Worm (Caenorhabditis elegans) whole organism, L4/young adult: ENCODE results near the gene F41F3.8.

Experiments used
- W03F9.2 ChIP-seq: fragments of 150-350 bp; optimal IDR thresholded peaks from 2 replicates; lab custom pipeline; 2014; ENCODE audit warnings: missing biosample characterization, missing genetic modification characterization
- dao-5 ChIP-seq: sonication (generic microtip); optimal IDR thresholded peaks from 2 replicates; lab custom pipeline; 2016; ENCODE audit warnings: missing genotype, missing genetic modification characterization, moderate library complexity, missing compliant biosample characterization
- him-1 ChIP-seq: sonication (generic microtip); optimal IDR thresholded peaks from 2 replicates; lab custom pipeline; 2016; ENCODE audit warnings: missing genotype, missing genetic modification reagents, missing genetic modification characterization, missing compliant biosample characterization

Gene F41F3.8

DNA sequence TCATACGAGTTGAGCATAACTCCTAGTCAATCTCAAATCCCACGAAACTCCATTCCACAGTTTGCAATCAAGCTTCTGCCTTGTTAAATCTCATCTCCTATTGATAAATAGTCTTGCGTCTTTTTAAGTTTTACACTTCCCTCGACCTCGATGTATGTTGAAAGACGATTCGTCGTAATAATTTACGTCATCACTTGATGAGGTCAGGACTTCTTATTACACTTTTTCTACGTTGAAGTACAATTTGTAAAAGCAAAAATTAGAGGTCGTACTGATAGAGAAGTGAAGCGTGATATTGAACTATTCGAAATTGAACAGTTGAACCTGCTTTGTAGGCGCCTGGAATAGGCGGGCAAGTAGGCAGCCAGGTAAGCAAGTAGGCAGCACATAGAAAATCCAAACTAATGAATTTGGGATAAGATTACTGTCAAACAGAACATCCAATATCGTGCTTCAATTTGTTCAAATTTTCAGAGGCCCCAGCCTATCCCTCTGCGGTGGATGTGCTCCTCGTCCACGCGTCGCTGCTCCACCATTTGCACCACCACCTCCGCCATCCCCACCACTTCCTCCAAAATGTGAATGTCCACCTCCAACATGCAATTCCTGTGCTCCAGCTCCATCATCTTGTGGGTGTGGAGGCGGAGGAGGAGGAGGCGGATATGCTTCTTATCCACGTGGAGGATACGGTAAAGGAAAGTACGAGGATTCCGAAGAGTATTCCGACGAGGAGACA is 1.2 kb downstream of the F41F3.8 start:
- TF ChIP-seq him-1 (no peak), W03F9.2 (no peak), dao-5 (tag; lab: Kevin White, UChicago) (no peak)

DNA sequence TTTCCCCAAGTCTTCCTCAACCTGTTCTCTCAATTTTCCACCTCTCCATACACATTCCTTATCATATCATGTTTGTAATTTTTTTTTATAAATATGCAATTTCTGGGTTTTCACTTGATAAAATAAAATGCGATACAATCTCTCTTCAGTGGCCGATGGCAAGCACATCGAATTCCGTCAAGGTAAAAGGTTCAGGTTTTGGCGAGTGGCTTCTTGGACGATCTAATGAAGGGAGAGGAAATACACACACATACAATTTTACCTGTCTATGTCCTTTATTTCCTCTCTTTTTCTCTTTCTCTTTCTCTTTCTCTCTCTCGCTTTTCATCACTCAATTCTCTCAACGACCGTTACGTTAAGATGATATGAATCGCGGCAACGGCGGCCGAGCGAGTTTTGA is 2.9 kb downstream of the F41F3.8 start:
- TF ChIP-seq him-1, result no peak
- TF ChIP-seq dao-5 (tag; lab: Kevin White, UChicago), result no peak
- no peak for TF ChIP-seq W03F9.2

DNA sequence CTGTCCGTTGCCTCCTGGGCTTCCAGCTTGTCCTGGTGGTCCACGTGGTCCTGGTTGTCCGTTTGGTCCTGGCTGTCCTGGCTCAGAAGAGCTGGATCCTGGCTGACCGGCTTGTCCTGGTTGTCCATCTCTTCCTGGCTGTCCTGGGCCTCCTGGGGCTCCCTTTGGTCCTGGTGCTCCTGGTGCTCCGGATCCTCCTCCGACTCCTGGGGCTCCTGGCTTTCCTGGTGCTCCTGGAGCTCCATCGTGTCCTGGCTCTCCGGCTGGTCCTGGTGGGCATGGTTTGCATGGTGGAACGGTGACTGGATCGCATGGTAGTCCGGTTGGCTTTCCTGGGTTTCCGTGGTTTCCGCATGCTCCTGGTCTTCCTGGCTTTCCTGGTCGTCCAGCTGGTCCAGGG is 4.5 kb downstream of the F41F3.8 start:
- TF ChIP-seq W03F9.2 (no peak), him-1 (no peak), dao-5 (tag; lab: Kevin White, UChicago) (no peak)

DNA sequence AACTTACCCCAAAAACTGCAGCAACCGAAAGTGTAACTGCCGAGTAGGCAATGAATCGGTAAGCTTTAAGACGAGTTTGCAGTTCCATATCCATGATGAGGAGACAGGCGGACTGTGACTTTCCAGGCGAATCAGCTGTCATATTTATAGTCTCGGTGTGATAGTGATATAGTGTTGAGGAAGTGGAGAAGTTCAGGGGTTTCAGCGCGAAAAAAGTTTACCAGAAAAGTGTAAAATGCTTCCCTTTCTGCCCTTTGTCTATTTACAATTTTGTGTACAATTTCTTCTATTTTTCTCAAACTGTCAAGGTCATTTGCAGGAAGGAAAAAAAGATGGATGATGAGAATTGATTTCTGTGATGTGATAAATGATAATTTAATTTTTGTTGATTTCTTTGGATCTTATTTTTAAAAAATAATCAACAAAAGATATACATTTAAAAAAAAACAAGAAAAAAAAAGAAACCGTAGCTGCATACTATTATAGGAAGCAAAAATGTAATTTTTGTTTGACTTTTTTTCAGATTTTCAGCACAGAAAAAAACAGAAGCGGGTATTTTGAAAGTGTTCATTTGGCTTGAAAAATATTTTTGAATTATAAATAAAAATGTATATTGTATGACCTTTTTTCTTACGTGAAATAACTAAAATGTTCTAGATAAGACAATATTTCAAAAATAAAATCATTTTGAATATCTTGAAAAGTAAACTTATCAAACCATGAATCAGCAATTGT is 5.4 kb downstream of the F41F3.8 start, which contains the start of the genes col-139 and F41F3.1:
Gene col-139 (minus strand): TSS at position 101 of the 735 bp plus-strand sequence.
Gene F41F3.1 (plus strand): TSS at position 685 of the 735 bp plus-strand sequence.
- no peak for TF ChIP-seq dao-5 (tag; lab: Kevin White, UChicago)
- TF ChIP-seq W03F9.2, result no peak
- TF ChIP-seq him-1, result no peak

DNA sequence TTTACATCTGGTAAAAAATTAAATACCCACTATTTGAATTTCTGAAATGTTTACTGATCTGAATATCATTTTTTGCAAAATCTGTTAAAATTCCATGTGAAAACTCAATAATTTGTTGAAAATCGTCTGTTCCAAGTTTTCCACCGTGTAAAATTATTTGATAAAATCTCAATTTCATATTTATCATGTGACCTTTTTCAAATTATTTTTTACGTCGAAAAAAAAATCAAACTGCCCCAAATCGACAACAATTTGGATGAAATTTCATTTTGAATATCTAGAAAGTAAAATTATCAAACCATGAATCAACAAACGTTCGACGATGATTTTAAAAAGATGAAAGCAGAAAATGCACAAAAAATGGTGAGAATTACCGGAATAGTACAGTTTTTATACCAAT is 6.5 kb downstream of the F41F3.8 start, which contains the start of gene F41F3.9:
Gene F41F3.9 (plus strand): TSS at position 301 of the 400 bp plus-strand sequence.
- TF ChIP-seq dao-5 (tag; lab: Kevin White, UChicago), result no peak
- no peak for TF ChIP-seq W03F9.2
- no peak for TF ChIP-seq him-1

DNA sequence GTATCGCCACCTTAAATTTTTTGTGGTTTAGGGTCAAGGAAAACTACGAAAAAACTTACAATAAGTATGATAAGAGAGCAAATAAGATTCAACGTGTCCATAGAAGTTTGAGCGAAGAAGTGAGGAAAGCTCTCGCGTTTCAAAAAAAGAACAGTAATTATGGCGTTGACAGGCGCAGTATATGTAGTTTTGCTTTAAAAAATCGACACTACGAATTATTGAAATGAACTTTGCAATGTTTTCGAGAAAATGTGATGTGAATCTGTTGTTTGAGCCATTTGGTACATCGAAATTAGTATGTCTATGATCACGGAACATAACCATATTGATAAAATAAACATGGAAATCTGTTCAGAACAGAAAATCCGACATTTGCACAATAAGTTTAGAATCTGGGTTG is 13.8 kb downstream of the F41F3.8 start, which contains the start of gene srx-74:
Gene srx-74 (minus strand): TSS at position 101 of the 400 bp plus-strand sequence.
- TF ChIP-seq dao-5 (tag; lab: Kevin White, UChicago) (no peak), him-1 (no peak), W03F9.2 (no peak)

DNA sequence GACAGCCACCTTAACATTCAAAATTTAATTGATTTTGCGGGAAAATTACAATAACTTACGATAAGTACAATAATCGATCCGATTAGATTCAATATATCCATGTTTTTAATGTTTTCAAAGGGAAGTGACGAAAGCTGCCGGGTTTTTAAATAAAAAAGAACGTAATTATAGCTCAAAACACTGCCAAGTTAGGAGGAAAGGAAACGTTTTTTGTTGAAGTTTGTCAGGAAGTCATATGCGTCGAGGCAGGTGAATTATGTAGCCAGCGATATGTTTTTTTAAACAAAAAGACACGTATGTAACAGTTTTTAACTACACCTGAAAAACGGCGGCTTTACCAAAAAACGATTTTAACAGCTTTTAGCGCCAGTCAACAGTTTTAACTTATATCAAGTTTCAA is 17.0 kb downstream of the F41F3.8 start, which contains the start of gene srx-73:
Gene srx-73 (minus strand): TSS at position 101 of the 400 bp plus-strand sequence.
- no peak for TF ChIP-seq him-1
- TF ChIP-seq dao-5 (tag; lab: Kevin White, UChicago), result no peak
- no peak for TF ChIP-seq W03F9.2

DNA sequence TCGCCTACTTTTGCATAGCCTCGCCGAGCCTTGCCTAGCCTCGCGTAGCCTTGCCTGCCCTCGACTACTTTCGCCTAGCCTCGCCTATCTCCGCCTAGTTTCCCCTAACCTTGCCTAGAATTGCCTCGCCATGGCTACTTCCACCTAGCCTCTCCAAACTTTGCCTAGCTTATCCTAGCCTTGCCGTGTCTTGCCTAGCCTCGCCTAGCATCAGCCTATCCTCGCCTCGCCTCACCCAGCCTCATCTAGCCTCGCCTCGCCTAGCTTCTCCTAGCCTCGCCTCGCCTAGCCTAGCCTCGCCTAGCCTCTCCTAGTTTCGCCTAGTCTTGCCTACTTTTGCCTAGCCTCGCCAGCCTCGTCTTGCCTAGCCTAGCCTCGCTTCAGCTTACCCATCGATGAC is 18.4 kb downstream of the F41F3.8 start:
- no peak for TF ChIP-seq W03F9.2
- no peak for TF ChIP-seq him-1

DNA sequence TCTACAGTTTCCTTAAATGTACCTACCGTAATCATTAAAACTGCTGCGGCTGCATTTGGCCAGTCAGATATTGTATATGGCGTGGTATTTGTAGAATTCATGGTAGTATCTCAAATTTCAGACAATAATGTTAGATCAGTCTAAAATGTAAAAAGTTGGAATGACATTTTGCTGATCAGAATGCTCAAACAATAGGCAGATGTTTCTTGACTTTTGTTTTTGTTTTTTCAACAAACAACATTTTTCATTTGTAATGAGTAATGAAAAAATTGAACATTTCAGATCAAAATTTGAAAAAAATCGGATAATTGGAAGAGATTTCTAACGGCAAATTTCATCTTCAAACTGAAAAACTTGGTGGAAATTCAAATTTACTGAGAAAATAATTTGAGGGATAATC is 20.0 kb downstream of the F41F3.8 start, which contains the start of gene srx-77:
Gene srx-77 (minus strand): TSS at position 101 of the 400 bp plus-strand sequence.
- TF ChIP-seq him-1, result no peak
- TF ChIP-seq dao-5 (tag; lab: Kevin White, UChicago), result no peak
- TF ChIP-seq W03F9.2, result no peak

DNA sequence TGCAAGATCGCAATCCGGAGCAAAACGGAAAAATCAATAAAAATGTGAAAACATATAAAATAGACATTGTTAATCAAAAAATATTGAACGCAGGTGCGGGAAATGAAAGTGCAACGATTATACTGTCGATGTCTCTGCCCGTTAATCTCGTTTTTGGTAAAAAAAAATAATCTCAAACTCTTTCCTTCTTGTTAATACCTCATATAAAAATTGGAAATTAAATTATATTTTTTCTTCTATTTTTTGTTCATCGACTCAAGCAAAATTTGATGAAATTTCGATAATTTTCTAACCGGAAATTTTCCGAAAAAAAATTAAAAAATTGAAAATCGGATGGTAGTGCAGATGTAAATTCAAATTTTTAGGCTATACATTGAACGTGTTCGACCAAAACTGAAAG is 23.9 kb downstream of the F41F3.8 start, which contains the start of gene K03B4.9:
Gene K03B4.9 (minus strand): TSS at position 101 of the 400 bp plus-strand sequence.
- TF ChIP-seq W03F9.2 (no peak), dao-5 (tag; lab: Kevin White, UChicago) (no peak), him-1 (no peak)

DNA sequence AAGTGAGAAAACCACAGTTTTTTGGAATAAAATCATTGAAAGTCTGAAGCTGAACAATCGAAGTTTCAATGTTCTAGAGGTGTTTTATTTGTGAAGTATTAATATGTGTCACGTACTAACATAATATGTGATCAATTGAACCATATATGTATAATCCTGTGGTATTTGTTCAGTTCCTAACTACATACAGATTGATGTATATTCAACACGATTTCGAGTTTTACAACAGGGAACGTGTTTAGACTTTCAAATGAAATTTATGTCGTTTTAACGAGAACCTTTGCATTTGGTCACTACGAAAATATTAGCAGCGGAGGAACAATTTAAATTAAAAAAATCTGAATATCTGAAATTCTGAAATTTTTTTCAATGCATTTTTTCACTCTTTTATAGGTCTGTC is 25.9 kb downstream of the F41F3.8 start, which contains the start of gene K03B4.8:
Gene K03B4.8 (minus strand): TSS at position 101 of the 400 bp plus-strand sequence.
- TF ChIP-seq W03F9.2, result no peak
- no peak for TF ChIP-seq him-1
- TF ChIP-seq dao-5 (tag; lab: Kevin White, UChicago), result no peak

DNA sequence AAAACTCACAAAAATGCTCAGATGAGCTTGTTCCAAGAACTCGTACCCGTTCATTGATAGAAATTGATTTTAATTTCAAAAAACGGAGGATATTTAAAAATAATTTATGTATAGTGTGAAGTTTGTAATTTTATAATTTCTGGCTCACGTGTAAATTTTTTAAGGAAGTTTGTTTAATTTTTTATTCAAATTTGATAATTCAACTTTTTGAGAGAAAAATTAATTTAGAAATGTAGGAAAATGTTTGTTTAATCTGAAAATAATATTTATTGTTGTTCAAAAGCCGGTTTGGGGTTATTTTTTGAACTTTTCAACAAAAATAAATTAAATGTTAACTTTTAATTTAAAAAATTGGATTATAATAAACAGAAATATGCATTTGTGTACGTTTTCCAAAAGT is 27.5 kb downstream of the F41F3.8 start, which contains the start of gene K03B4.6:
Gene K03B4.6 (minus strand): TSS at position 101 of the 400 bp plus-strand sequence.
- TF ChIP-seq dao-5 (tag; lab: Kevin White, UChicago), result no peak
- no peak for TF ChIP-seq him-1
- no peak for TF ChIP-seq W03F9.2

DNA sequence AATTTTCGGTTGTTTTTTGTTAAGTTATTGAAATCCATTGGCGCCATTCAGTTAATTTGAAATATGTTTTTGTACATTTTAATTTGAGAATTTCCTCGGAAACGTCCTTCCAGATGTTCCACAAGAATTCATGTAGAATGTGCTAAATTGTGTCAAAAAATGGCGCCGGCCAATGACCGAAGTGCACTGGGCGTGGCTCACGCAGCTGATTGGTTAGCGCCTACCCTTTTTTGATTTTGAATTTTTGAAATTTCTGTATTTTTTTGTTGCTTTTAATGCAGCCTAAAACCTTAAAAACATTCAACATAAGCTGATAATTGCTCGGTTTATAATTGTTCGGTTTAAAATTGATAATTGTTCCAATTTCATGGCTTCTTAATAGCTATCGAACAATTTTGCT is 28.2 kb downstream of the F41F3.8 start:
- TF ChIP-seq dao-5 (tag; lab: Kevin White, UChicago) (no peak), him-1 (no peak), W03F9.2 (no peak)

DNA sequence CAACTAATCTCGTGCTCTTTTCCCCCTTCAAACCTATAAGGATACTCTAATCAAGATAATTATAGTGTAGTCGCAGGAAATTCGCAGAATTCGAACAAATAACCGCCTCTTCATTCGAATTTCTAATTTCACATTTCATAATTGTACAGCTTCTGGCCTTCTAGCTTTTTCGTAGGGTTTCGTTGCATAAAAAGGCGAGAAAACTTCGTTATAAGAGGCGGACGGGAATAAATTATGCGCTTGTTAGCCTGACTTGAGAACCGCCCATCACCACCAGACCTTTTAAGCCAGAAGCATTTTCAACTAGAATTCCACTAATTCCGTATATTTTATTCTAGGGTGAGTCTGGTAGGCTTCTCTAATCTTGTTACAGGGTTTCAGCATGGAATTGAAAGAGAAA is 33.0 kb downstream of the F41F3.8 start, which contains the start of gene K03B4.4:
Gene K03B4.4 (plus strand): TSS at position 301 of the 400 bp plus-strand sequence.
- TF ChIP-seq W03F9.2 (no peak), dao-5 (tag; lab: Kevin White, UChicago) (no peak), him-1 (no peak)
